Fruit fly (Drosophila melanogaster): ENCODE results near the gene CG14551.

The CG14551 gene

DNA sequence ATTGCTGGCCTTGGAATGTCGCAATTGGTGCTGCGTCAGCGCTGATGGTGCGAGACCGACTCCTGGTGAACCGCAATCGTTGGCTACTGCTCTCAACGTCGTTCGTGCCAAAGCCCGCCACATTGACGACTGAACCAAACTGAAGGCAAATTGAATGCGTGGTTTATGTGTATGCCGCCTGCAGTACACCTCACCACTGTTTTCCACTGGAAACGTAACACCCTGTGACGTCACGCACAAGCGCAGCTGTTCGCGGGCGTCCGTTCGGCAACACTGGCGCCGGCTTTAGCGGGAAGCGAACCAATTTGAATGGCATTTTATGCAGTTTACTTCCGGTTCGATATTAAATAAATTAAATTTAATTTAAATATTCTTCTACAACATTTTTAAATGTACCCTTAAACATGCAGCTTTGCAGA is 7.6 kb downstream of the CG14551 start, which contains the start of gene Cmpk (continued):
- TF ChIP-seq H2.0 (GFP tag; IDR thresholded peaks at IDR 0.05) (peak; percentile 49; the same call in 1 of the 2 replicates), Asciz (GFP tag; optimal IDR thresholded peaks at IDR 0.05) (peak; percentile 68), CHES-1-like (GFP tag; optimal IDR thresholded peaks at IDR 0.05) (peak; percentile 44), unc-4 (GFP tag; IDR thresholded peaks at IDR 0.05; ENCODE audit: partially characterized antibody) (peak; percentile 55), CG10267 (tag; optimal IDR thresholded peaks at IDR 0.05) (peak; percentile 94), CG42726 (GFP tag; IDR thresholded peaks at IDR 0.05; ENCODE audit: partially characterized antibody) (peak; percentile 58; the same call in 1 of the 2 replicates), odd (GFP tag; optimal IDR thresholded peaks at IDR 0.05) (peak; percentile 81), CG11247 (GFP tag; IDR thresholded peaks at IDR 0.05) (peak; percentile 47; the same call in 1 of the 2 replicates), NK7.1 (GFP tag; optimal IDR thresholded peaks at IDR 0.05) (peak; percentile 54), CG1233 (GFP tag; optimal IDR thresholded peaks at IDR 0.05) (peak; percentile 67), Mad (GFP tag; optimal IDR thresholded peaks at IDR 0.05) (peak; percentile 27), zen (tag; optimal IDR thresholded peaks at IDR 0.05) (peak; percentile 13), gfzf (GFP tag; optimal IDR thresholded peaks at IDR 0.05) (peak; percentile 2), dpn (GFP tag; optimal IDR thresholded peaks at IDR 0.05) (peak; percentile 38 to 42), CG10274 (GFP tag; optimal IDR thresholded peaks at IDR 0.05) (peak; percentile 54), D19A (tag; optimal IDR thresholded peaks at IDR 0.05) (peak; percentile 32), wek (GFP tag; optimal IDR thresholded peaks at IDR 0.05) (peak; percentile 68), prd (optimal IDR thresholded peaks at IDR 0.05) (no peak), prd (GFP tag; IDR thresholded peaks at IDR 0.05) (peak; percentile 44; the same call in 2 of the 3 replicates), crol (GFP tag; IDR thresholded peaks at IDR 0.05) (0 out of 2 replicates have a peak, but pooled peaks have one; percentile 27), mirr (GFP tag; optimal IDR thresholded peaks at IDR 0.05) (peak; percentile 78), insv (GFP tag; optimal IDR thresholded peaks at IDR 0.05) (peak in 1 of 2 experiments; percentile 58), lmd (GFP tag; IDR thresholded peaks at IDR 0.05) (peak; percentile 37; the same call in 1 of the 2 replicates), Hr51 (GFP tag; optimal IDR thresholded peaks at IDR 0.05) (peak; percentile 38 to 56), pho (GFP tag; optimal IDR thresholded peaks at IDR 0.05) (no peak), D19B (GFP tag; optimal IDR thresholded peaks at IDR 0.05) (peak; percentile 21), seq (GFP tag; IDR thresholded peaks at IDR 0.05) (0 out of 2 replicates have a peak, but pooled peaks have one; percentile 31), CG1647 (GFP tag; optimal IDR thresholded peaks at IDR 0.05) (peak; percentile 60), z (GFP tag; IDR thresholded peaks at IDR 0.05) (0 out of 3 replicates have a peak, but pooled peaks have one; percentile 29), bowl (GFP tag; IDR thresholded peaks at IDR 0.05) (no peak), CG11456 (GFP tag; IDR thresholded peaks at IDR 0.05) (peak; percentile 78), CG10209 (GFP tag; optimal IDR thresholded peaks at IDR 0.05) (peak; percentile 75), zf30C (GFP tag; optimal IDR thresholded peaks at IDR 0.05) (no peak), twi (tag; optimal IDR thresholded peaks at IDR 0.05) (peak; percentile 47), zfh2 (GFP tag; optimal IDR thresholded peaks at IDR 0.05) (peak; percentile 68), CG12299 (tag; optimal IDR thresholded peaks at IDR 0.05) (peak; percentile 47), repo (GFP tag; optimal IDR thresholded peaks at IDR 0.05) (no peak), slbo (GFP tag; IDR thresholded peaks at IDR 0.05) (peak; percentile 52), Dbx (GFP tag; IDR thresholded peaks at IDR 0.05) (peak; percentile 61; the same call in 2 of the 3 replicates), Max (GFP tag; optimal IDR thresholded peaks at IDR 0.05) (peak; percentile 56), row (GFP tag; IDR thresholded peaks at IDR 0.05) (peak; percentile 51; the same call in 2 of the 3 replicates), vvl (GFP tag; IDR thresholded peaks at IDR 0.05) (peak; percentile 76), CG18476 (GFP tag; optimal IDR thresholded peaks at IDR 0.05) (no peak), cg (GFP tag; optimal IDR thresholded peaks at IDR 0.05) (peak; percentile 1), HHEX (GFP tag; optimal IDR thresholded peaks at IDR 0.05) (peak; percentile 54), dm (GFP tag; optimal IDR thresholded peaks at IDR 0.05) (peak; percentile 53), gsb (GFP tag; IDR thresholded peaks at IDR 0.05) (no peak), CG6175 (GFP tag; IDR thresholded peaks at IDR 0.05) (no peak), p53 (GFP tag; optimal IDR thresholded peaks at IDR 0.05) (no peak), CG15514 (GFP tag; optimal IDR thresholded peaks at IDR 0.05) (peak; percentile 81)

Data from whole organism, embryonic.